Worm (Caenorhabditis elegans): ENCODE measurements around the gene Y37H2A.13.

DNA sequence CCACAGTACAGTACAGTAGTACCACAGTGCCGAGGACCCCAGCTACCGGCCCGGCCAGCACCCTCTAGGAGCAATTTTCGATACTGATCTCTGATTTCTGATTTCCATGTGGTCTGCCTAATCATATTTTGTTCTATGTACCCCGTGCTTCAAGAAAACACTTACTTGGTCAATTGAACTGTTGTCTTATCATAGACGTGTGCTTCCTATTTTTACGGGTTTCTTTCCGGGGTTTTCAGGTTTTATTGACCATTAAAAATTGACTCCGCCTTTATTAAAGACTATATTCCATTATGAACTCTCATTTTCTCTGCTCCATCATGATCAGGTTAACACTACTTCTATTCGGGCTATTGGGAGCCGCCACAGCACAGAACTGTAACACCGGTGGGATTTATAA lies 15.1 kb downstream of the Y37H2A.13 start, which contains the start of gene clec-48:
- TF ChIP-seq C34F6.9 (tag; optimal IDR thresholded peaks at IDR 0.05), result no peak
- no peak for TF ChIP-seq mdl-1 (tag; optimal IDR thresholded peaks at IDR 0.05)
- TF ChIP-seq unc-55 (GFP tag; optimal IDR thresholded peaks at IDR 0.05), result no peak
- no peak for TF ChIP-seq mab-5 (tag; optimal IDR thresholded peaks at IDR 0.05)
- no peak for TF ChIP-seq lin-39 (tag; optimal IDR thresholded peaks at IDR 0.05)
- TF ChIP-seq ZK546.5 (tag; optimal IDR thresholded peaks at IDR 0.05), result no peak
- peak; percentile 13 for TF ChIP-seq sma-9 (GFP tag; optimal IDR thresholded peaks at IDR 0.05)
- no peak for TF ChIP-seq sma-9 (tag; optimal IDR thresholded peaks at IDR 0.05)
- no peak for TF ChIP-seq nhr-237 (tag; optimal IDR thresholded peaks at IDR 0.05)
- no peak for TF ChIP-seq alr-1 (tag; optimal IDR thresholded peaks at IDR 0.05)
- no peak for TF ChIP-seq ztf-4 (tag; optimal IDR thresholded peaks at IDR 0.05)
- TF ChIP-seq nhr-23 (tag; optimal IDR thresholded peaks at IDR 0.05), result no peak
- no peak for TF ChIP-seq nhr-21 (tag; optimal IDR thresholded peaks at IDR 0.05)
